Worm (Caenorhabditis elegans): ENCODE measurements around the gene nlp-70.

nlp-70 gene

ce11 chrV:254591-254990 is 18.1 kb downstream of the nlp-70 start, which contains the start of gene str-121:
TSS of gene str-121 (minus strand) at chrV:254691.
- no peak for TF ChIP-seq unc-62 (GFP tag; optimal IDR thresholded peaks at IDR 0.05)

- no peak for TF ChIP-seq unc-62 (GFP tag; optimal IDR thresholded peaks at IDR 0.05)
These were observed 21.1 kb downstream of the nlp-70 start, which contains the start of gene oac-39 for ce11 chrV:251652-252051. TSS of gene oac-39 (minus strand) at chrV:251752.

DNA sequence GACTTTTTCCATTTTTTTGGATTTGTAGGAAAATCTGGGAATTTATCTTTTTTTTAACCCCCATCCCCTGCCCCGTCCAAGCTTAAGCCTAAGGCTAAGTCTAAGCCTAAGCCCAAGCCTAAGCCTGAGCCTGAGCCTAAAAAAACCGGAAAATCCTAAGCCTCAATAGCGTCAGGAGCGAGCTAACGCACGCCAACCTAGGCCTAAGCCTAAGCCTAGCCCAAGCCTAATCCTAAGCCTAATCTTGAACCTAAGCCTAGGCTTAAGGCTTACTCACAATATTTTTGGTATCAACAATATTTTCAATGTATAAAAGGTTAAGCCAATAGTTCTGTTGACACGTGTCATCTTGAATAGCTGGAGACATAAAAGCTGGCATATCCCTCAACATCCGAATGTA is 24.1 kb downstream of the nlp-70 start:
- TF ChIP-seq unc-62 (GFP tag; optimal IDR thresholded peaks at IDR 0.05), result no peak

DNA sequence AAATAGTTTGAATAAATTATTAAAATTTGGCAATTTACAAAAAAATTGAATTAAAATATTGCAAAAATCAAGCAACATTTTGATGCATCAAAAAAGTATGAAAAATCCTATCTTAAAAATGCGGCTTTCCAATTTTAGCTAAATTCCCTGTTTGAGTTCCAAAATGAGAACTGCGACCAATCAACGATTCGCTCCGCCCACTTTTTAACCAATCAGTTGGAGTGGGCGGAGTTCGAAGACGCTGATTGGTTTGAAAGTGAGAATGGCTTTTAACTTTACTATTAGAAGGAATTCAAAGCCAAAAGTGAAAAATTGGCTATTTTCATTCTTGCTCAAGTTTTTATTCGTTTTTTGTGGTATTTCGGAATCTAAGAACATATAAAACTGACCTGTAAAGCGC is 25.2 kb downstream of the nlp-70 start:
- no peak for TF ChIP-seq unc-62 (GFP tag; optimal IDR thresholded peaks at IDR 0.05)

ce11 chrV:246097-246496 is 26.6 kb downstream of the nlp-70 start, which contains the start of gene kin-34:
TSS of gene kin-34 (minus strand) at chrV:246197.
- no peak for TF ChIP-seq unc-62 (GFP tag; optimal IDR thresholded peaks at IDR 0.05)

DNA sequence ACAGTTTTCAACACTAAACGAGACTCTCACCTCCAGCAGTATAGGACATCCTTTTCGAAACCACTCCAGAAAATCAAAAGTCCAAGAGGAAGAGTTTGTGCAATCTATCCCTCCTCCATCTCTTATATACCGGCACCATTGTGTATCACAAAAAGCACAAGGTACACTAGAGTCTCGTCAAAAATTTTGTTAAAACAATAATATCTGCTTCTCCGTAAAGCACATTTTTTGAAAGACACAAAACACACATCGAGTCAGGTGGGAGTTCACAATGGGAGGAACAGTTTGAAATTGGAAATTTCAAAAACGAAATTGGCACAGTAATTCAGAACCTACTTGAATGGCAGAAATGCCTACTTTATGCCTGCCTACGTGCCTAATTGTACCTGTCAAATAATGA is 30.2 kb downstream of the nlp-70 start, which contains the start of gene R02C2.7:
Gene R02C2.7, minus strand, starts transcription at position 101 of the 400 bp plus-strand sequence.
- no peak for TF ChIP-seq unc-62 (GFP tag; optimal IDR thresholded peaks at IDR 0.05)

ce11 chrV:240287-240686 is 32.5 kb downstream of the nlp-70 start, which contains the start of gene txt-2:
TSS of gene txt-2 (minus strand) at chrV:240500.
- no peak for TF ChIP-seq unc-62 (GFP tag; optimal IDR thresholded peaks at IDR 0.05)

DNA sequence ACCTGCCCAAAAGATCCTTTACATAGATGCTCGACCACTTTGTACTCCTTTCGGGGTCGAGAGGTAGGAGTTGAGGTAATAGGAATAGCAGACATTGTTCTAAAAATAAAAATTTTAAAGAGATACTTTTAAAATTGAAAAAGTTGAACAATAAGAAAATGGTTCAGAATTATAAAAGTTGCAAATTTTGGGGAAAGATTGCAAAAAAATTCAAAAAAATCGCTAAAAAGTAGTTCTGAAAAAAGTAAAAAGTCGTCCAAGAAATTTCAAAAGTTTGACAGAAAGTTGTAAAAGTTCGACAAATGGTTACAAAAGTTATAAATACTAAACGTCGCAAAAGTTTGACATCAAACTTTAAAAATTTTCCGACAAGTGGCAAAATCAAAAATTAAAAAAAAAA is 34.6 kb downstream of the nlp-70 start, which contains the start of gene R02C2.1:
Gene R02C2.1, minus strand, starts transcription at position 101 of the 400 bp plus-strand sequence.
- TF ChIP-seq unc-62 (GFP tag; optimal IDR thresholded peaks at IDR 0.05), result no peak

DNA sequence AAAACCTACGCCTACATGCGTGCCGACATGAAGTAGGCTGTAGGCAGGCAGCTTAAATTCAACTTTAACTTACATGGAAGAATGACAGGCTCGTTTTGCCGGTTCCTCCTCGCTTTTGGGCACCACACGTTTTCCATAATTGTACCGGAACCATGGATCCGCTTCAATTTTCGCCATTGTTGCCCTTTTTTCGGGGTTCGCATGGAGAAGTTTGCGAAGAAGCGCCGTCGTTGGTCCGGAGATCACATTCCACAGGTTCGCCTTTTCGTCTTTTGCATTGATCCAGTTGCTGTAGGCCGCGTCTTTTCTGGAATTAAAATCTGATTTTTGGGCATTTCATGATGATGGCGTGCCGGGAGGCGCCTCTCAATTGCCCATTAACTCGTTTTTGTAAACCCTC is 35.7 kb downstream of the nlp-70 start:
- no peak for TF ChIP-seq unc-62 (GFP tag; optimal IDR thresholded peaks at IDR 0.05)

DNA sequence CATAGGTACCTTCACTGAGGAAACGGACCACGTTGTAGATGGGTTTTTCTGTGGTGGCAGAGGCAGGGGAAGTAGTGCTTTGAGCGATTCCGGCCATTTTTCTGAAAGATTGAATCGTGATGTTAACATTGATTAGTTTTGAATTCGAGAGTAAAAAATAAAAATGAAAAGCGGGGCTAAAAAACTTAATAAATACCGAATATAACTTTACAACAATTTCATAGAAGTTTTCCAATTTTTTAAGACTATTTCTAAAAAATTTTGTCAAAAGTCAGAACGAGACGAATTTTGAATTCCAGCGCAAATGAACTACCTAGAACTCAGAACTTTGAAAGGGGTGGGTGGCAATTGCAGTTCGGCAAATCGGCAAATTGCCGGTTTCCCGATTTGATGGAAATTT is 38.2 kb downstream of the nlp-70 start, which contains the start of gene kin-33:
Gene kin-33, minus strand, starts transcription at position 101 of the 400 bp plus-strand sequence.
- no peak for TF ChIP-seq unc-62 (GFP tag; optimal IDR thresholded peaks at IDR 0.05)

All from whole organism, dauer.